Worm (Caenorhabditis elegans) whole organism, young adult: ENCODE data around the gene K06A4.10.

Experiments used
- F49E8.2 ChIP-seq: sonication (generic microtip); optimal IDR thresholded peaks from 3 replicates; lab custom pipeline; 2017; ENCODE audit warnings: missing genetic modification characterization, mild to moderate bottlenecking, missing compliant biosample characterization, antibody characterized with exemption, moderate library complexity; ENCODE audit not compliant: insufficient read depth
- F57C9.4 ChIP-seq: sonication (generic microtip); optimal IDR thresholded peaks from 2 replicates; lab custom pipeline; 2017; ENCODE audit warnings: mild to moderate bottlenecking, missing genetic modification characterization, missing compliant biosample characterization
- K12H6.12 ChIP-seq: fragments of 200-800 bp; sonication (Bioruptor generic); optimal IDR thresholded peaks from 2 replicates; lab custom pipeline; 2018; ENCODE audit warnings: mild to moderate bottlenecking, missing genetic modification characterization, missing compliant biosample characterization
- ZK185.1 ChIP-seq: sonication (generic microtip); optimal IDR thresholded peaks from 2 replicates; lab custom pipeline; 2016; ENCODE audit warnings: mild to moderate bottlenecking, missing genetic modification characterization, missing compliant biosample characterization; ENCODE audit not compliant: poor library complexity, severe bottlenecking
- cebp-1 ChIP-seq, 2 experiments: fragments of 200-800 bp in 1 of 2; sonication (Bioruptor generic) in 1 of 2; sonication (generic microtip) in 1 of 2; IDR thresholded peaks in 1 of 2; optimal IDR thresholded peaks in 1 of 2; 2 replicates each; pipeline versions ENCODE4 v1.3.6 to Lab custom; 2017 to 2022; ENCODE audit warnings: missing compliant biosample characterization in 2 of 2, missing genetic modification characterization in 2 of 2, mild to moderate bottlenecking in 1 of 2, missing genetic modification reagents in 1 of 2, moderate library complexity in 1 of 2
- ceh-100 ChIP-seq: fragments of 200-800 bp; sonication (Bioruptor generic); IDR thresholded peaks from 2 replicates; pipeline ENCODE4 v1.3.6; 2022; ENCODE audit warnings: missing genetic modification reagents, missing genetic modification characterization, missing compliant biosample characterization
- ceh-91 ChIP-seq: fragments of 200-800 bp; sonication (Bioruptor generic); IDR thresholded peaks from 2 replicates; pipeline ENCODE4 v1.3.6; 2022; ENCODE audit warnings: missing genetic modification reagents, missing genetic modification characterization, missing compliant biosample characterization
- chd-7 ChIP-seq: sonication (generic microtip); optimal IDR thresholded peaks from 2 replicates; lab custom pipeline; 2016; ENCODE audit warnings: mild to moderate bottlenecking, missing genetic modification characterization, moderate library complexity, missing compliant biosample characterization
- egl-18 ChIP-seq: fragments of 200-800 bp; sonication (Bioruptor generic); IDR thresholded peaks from 2 replicates; pipeline ENCODE4 v1.3.6; 2022; ENCODE audit warnings: missing genetic modification reagents, missing genetic modification characterization, missing compliant biosample characterization
- him-1 ChIP-seq: sonication (generic microtip); optimal IDR thresholded peaks from 2 replicates; lab custom pipeline; 2016; ENCODE audit warnings: missing genotype, missing genetic modification reagents, missing genetic modification characterization, missing compliant biosample characterization
- lag-1 ChIP-seq: fragments of 200-800 bp; sonication (Bioruptor generic); IDR thresholded peaks from 2 replicates; pipeline ENCODE4 v1.3.6; 2022; ENCODE audit warnings: missing genetic modification reagents, missing genetic modification characterization, missing compliant biosample characterization
- madf-6 ChIP-seq: fragments of 200-800 bp; sonication (Bioruptor generic); IDR thresholded peaks from 2 replicates; pipeline ENCODE4 v1.3.6; 2022; ENCODE audit warnings: missing genetic modification reagents, missing genetic modification characterization, missing compliant biosample characterization
- rpc-1 ChIP-seq, 2 experiments: fragments of 150-350 bp in 1 of 2; sonication (generic microtip) in 1 of 2; optimal IDR thresholded peaks; 2 replicates each; lab custom pipeline; 2014 to 2018; ENCODE audit warnings: missing biosample characterization in 1 of 2, missing genetic modification characterization in 1 of 2, missing genetic modification reagents in 1 of 2, missing genotype in 1 of 2

DNA sequence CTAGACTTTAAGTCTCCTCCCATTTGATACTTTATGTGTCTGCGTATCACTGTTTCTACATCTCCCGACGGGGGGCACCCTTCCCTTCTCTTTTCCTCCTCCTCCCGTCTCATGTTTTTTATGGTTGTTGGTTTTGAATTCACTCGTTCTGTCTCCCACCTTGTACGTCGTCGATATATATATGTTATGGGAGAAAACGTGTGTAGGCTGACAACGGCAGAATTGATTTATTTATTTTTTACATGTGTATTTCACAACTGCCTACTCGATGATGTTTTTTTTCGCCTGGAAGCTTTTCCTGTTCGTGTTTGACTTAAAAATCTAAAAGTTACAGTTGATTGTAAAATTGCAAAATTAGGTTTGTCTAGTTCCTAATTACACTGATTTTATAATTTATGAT lies 47.1 kb downstream of the K06A4.10 start:
- TF ChIP-seq him-1 (no peak), ceh-100 (GFP tag; lab: Robert Waterston, UW) (no peak), chd-7 (tag; lab: Kevin White, UChicago) (no peak), rpc-1 (optimal IDR thresholded peaks at IDR 0.05; lab: Kevin White, UChicago) (no peak), rpc-1 (tag; optimal IDR thresholded peaks at IDR 0.05; lab: Kevin White, UChicago) (no peak), egl-18 (GFP tag; lab: Robert Waterston, UW) (no peak), madf-6 (no peak), lag-1 (GFP tag; lab: Robert Waterston, UW) (no peak), ZK185.1 (no peak), ceh-91 (no peak), F49E8.2 (tag; lab: Kevin White, UChicago) (no peak), K12H6.12 (tag; lab: Kevin White, UChicago) (no peak), cebp-1 (GFP tag; IDR thresholded peaks at IDR 0.05; lab: Robert Waterston, UW) (no peak), cebp-1 (tag; optimal IDR thresholded peaks at IDR 0.05; lab: Kevin White, UChicago) (peak; percentile 23), F57C9.4 (tag; lab: Kevin White, UChicago) (no peak)
